Fruit fly (Drosophila melanogaster) Kc167 (cell line): ENCODE measurements around the gene CarT.

ENCODE experiments used
- Myc ChIP-seq: fragments of >200 bp; optimal IDR thresholded peaks from 2 replicates; lab custom pipeline; 2017; ENCODE audit warnings: missing external identifiers
- Sin3A ChIP-seq: fragments of >200 bp; optimal IDR thresholded peaks from 2 replicates; lab custom pipeline; 2018; ENCODE audit warnings: missing external identifiers
- h ChIP-seq: fragments of >200 bp; optimal IDR thresholded peaks from 3 replicates; lab custom pipeline; 2018; ENCODE audit warnings: missing external identifiers
- insv ChIP-seq: fragments of >200 bp; optimal IDR thresholded peaks from 3 replicates; lab custom pipeline; 2018; ENCODE audit warnings: missing external identifiers
- psq ChIP-seq: fragments of >200 bp; optimal IDR thresholded peaks from 2 replicates; lab custom pipeline; 2017; ENCODE audit warnings: missing external identifiers
- ttk ChIP-seq: sonication (Bioruptor generic); optimal IDR thresholded peaks from 2 replicates; lab custom pipeline; 2017; ENCODE audit warnings: missing external identifiers

CarT gene

dm6 chr2L:20730182-20730581 is at the start of gene CarT:
Gene CarT (minus strand): TSS chr2L:20730282.
- TF ChIP-seq Myc (lab: Kevin White, UChicago) (no peak), Sin3A (lab: Kevin White, UChicago) (no peak), h (no peak), ttk (lab: Kevin White, UChicago) (no peak), insv (lab: Kevin White, UChicago) (no peak), psq (lab: Kevin White, UChicago) (no peak)

- TF ChIP-seq insv (lab: Kevin White, UChicago) (no peak), Myc (lab: Kevin White, UChicago) (no peak), psq (lab: Kevin White, UChicago) (no peak), Sin3A (lab: Kevin White, UChicago) (no peak), ttk (lab: Kevin White, UChicago) (no peak), h (no peak)
Observed at dm6 chr2L:20778380-20778779, 48.3 kb upstream of the CarT start.

- TF ChIP-seq Myc (lab: Kevin White, UChicago) = no peak
- no peak for TF ChIP-seq insv (lab: Kevin White, UChicago)
- TF ChIP-seq ttk (lab: Kevin White, UChicago) = no peak
- TF ChIP-seq h = no peak
- no peak for TF ChIP-seq psq (lab: Kevin White, UChicago)
- TF ChIP-seq Sin3A (lab: Kevin White, UChicago) = no peak
Observed at dm6 chr2L:20776940-20777502, 46.9 kb upstream of the CarT start.

dm6 chr2L:20775941-20776340 is 45.9 kb upstream of the CarT start:
- no peak for TF ChIP-seq Sin3A (lab: Kevin White, UChicago)
- TF ChIP-seq psq (lab: Kevin White, UChicago) = no peak
- TF ChIP-seq insv (lab: Kevin White, UChicago) = no peak
- TF ChIP-seq ttk (lab: Kevin White, UChicago) = no peak
- TF ChIP-seq h = no peak
- no peak for TF ChIP-seq Myc (lab: Kevin White, UChicago)

- TF ChIP-seq psq (lab: Kevin White, UChicago) (no peak), ttk (lab: Kevin White, UChicago) (no peak), insv (lab: Kevin White, UChicago) (no peak), h (no peak), Myc (lab: Kevin White, UChicago) (no peak), Sin3A (lab: Kevin White, UChicago) (no peak)
Observed at dm6 chr2L:20774464-20774863, 44.4 kb upstream of the CarT start.

dm6 chr2L:20773453-20774054 is 43.5 kb upstream of the CarT start:
- TF ChIP-seq psq (lab: Kevin White, UChicago) (no peak), insv (lab: Kevin White, UChicago) (no peak)

DNA sequence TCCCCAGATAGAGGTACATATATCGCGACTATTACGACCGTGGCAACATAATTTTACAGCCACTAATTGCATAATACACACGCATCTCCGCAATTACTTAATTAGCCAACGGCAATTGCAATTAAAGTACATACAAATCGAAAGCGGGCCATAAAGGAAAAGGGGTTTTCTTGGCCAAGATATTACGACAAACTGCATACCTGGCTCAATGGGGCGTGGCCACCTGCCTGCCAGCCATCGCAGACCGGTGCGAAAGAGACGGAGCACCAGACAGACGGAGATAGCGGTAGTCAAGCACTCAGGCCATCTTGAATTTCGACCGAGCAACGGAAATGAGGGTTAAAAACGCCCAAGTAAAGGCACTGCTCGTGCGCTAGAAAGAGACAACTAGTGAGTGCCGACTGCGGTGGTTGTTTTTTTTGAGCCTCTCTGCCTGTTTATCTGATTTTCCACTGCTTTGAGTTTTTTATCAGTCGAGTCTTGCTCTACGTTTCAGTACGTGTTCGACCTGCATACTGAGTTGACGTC is 40.2 kb upstream of the CarT start, which contains the start of gene cad:
cad (plus strand) TSS at position 490 of the 528 bp plus-strand sequence.
- TF ChIP-seq h = no peak

dm6 chr2L:20768568-20769071 is 38.5 kb upstream of the CarT start:
- TF ChIP-seq h = no peak

dm6 chr2L:20764663-20765062 is 34.6 kb upstream of the CarT start:
- TF ChIP-seq Sin3A (lab: Kevin White, UChicago) (no peak), ttk (lab: Kevin White, UChicago) (no peak), psq (lab: Kevin White, UChicago) (no peak), h (no peak), Myc (lab: Kevin White, UChicago) (no peak), insv (lab: Kevin White, UChicago) (no peak)

- TF ChIP-seq ttk (lab: Kevin White, UChicago) (no peak), Sin3A (lab: Kevin White, UChicago) (no peak), insv (lab: Kevin White, UChicago) (no peak), psq (lab: Kevin White, UChicago) (no peak), Myc (lab: Kevin White, UChicago) (no peak), h (no peak)
Observed at dm6 chr2L:20761951-20762538, 32.0 kb upstream of the CarT start.

DNA sequence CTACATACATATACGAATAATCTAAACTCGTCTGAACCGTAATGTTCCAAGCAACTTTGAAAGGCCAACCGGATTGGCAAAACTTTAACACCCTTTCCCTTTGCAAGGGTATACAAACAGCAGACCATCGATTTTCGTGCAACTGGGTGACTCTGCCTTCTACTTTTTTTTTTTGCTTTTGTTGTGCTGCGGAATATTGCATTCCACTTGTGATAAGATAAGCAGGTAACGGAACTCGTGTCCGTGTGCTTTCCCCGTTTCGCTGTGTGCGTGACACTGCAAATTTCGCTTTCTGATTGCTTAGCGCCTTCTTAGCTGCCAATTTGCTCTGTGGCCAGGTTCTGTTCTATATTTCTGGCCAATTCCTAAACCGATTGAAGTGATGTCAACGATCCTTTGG is 30.9 kb upstream of the CarT start:
- no peak for TF ChIP-seq Sin3A (lab: Kevin White, UChicago)
- TF ChIP-seq h = no peak
- TF ChIP-seq Myc (lab: Kevin White, UChicago) = no peak
- TF ChIP-seq ttk (lab: Kevin White, UChicago) = no peak
- no peak for TF ChIP-seq psq (lab: Kevin White, UChicago)
- no peak for TF ChIP-seq insv (lab: Kevin White, UChicago)

DNA sequence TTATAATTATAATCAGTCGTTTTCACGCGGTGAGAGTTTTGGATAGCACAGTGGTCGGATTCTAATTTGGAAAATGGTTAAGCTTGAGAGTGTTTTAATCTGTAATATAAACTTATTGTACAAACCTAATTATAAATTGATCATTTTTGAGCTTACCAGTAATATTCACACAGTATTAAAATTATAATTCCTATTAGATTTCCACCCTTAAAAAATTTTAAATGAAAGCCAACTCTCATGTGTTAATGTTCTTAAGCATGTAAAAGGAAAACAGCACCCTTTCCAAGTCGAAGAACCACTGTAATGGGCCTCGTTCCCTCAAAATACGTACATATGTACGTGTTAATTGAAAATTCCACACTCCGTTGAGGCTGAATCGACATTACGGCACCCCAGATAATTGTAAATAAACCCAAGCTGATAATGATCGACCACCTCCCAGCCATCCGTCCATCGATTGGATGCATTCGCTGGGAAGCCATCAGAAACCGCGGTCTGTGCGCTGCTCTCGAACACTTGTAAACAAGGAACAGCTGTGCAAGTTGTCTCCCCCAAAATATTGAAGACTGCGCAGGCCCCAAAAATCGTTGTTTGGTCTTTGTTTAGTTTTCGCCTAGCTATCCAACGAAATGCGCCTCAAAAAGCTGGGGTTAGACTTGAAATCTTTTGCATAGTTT is 29.9 kb upstream of the CarT start:
- TF ChIP-seq Sin3A (lab: Kevin White, UChicago) (no peak), Myc (lab: Kevin White, UChicago) (no peak), ttk (lab: Kevin White, UChicago) (no peak), insv (lab: Kevin White, UChicago) (no peak), h (no peak), psq (lab: Kevin White, UChicago) (no peak)
